Worm (Caenorhabditis elegans) whole organism, L4 larva: ENCODE data around the gene F40A3.3.

Experiments
- R02D3.7 ChIP-seq: fragments of 150-350 bp; sonication (generic microtip); optimal IDR thresholded peaks from 3 replicates; lab custom pipeline; 2014; ENCODE audit warnings: missing biosample characterization, missing genetic modification characterization
- T20F7.1 ChIP-seq: fragments of 200-800 bp; sonication (Bioruptor generic); optimal IDR thresholded peaks from 2 replicates; lab custom pipeline; 2018; ENCODE audit warnings: mild to moderate bottlenecking, missing genetic modification characterization, missing compliant biosample characterization
- Y5F2A.4 ChIP-seq: fragments of 200-800 bp; sonication (Bioruptor generic); optimal IDR thresholded peaks from 2 replicates; lab custom pipeline; 2018; ENCODE audit warnings: mild to moderate bottlenecking, missing genetic modification characterization, missing compliant biosample characterization
- ZK337.2 ChIP-seq: fragments of 200-800 bp; sonication (Bioruptor generic); IDR thresholded peaks from 2 replicates; pipeline ENCODE4 v1.3.6; 2022; ENCODE audit warnings: missing genetic modification reagents, missing genetic modification characterization, missing compliant biosample characterization
- aha-1 ChIP-seq: fragments of 150-350 bp; peaks from one replicate; lab custom pipeline; 2014; ENCODE audit warnings: missing biosample characterization, missing genetic modification characterization
- attf-4 ChIP-seq: sonication (generic microtip); optimal IDR thresholded peaks from 3 replicates; lab custom pipeline; 2017; ENCODE audit warnings: missing biosample characterization, missing genetic modification characterization
- ceh-20 ChIP-seq: fragments of 200-800 bp; sonication (Bioruptor generic); IDR thresholded peaks from 2 replicates; pipeline ENCODE4 v1.3.6; 2022; ENCODE audit warnings: missing genetic modification reagents, missing genetic modification characterization, missing compliant biosample characterization
- ceh-82 ChIP-seq: sonication (generic microtip); optimal IDR thresholded peaks from 2 replicates; lab custom pipeline; 2017; ENCODE audit warnings: missing biosample characterization, missing genetic modification characterization
- ces-1 ChIP-seq: fragments of 150-350 bp; sonication (generic microtip); optimal IDR thresholded peaks from 4 replicates; lab custom pipeline; 2014; ENCODE audit warnings: missing biosample characterization, missing genetic modification reagents, missing genetic modification characterization
- daf-16 ChIP-seq, 3 experiments: sonication (generic microtip); optimal IDR thresholded peaks; 2 replicates each; lab custom pipeline; 2016 to 2017; ENCODE audit warnings: missing genetic modification characterization in 3 of 3, missing genetic modification reagents in 3 of 3, mild to moderate bottlenecking in 2 of 3, missing compliant biosample characterization in 2 of 3, missing biosample characterization in 1 of 3, moderate library complexity in 1 of 3
- dmd-6 ChIP-seq: fragments of 200-800 bp; sonication (Bioruptor generic); IDR thresholded peaks from 2 replicates; pipeline ENCODE4 v1.3.6; 2022; ENCODE audit warnings: missing genetic modification reagents, missing genetic modification characterization, missing compliant biosample characterization
- dmd-9 ChIP-seq: fragments of 200-800 bp; sonication (Bioruptor generic); IDR thresholded peaks from 2 replicates; pipeline ENCODE4 v1.3.6; 2022; ENCODE audit warnings: missing genetic modification reagents, missing genetic modification characterization, missing compliant biosample characterization
- dpl-1 ChIP-seq: fragments of 150-350 bp; optimal IDR thresholded peaks from 2 replicates; lab custom pipeline; 2014; ENCODE audit warnings: missing biosample characterization, missing genetic modification reagents, missing genetic modification characterization
- duxl-1 ChIP-seq: sonication (generic microtip); optimal IDR thresholded peaks from 2 replicates; lab custom pipeline; 2016; ENCODE audit warnings: mild to moderate bottlenecking, missing genetic modification characterization, moderate library complexity, missing compliant biosample characterization; ENCODE audit not compliant: poor library complexity
- dve-1 ChIP-seq: sonication (generic microtip); optimal IDR thresholded peaks from 2 replicates; lab custom pipeline; 2017; ENCODE audit warnings: antibody characterized with exemption, mild to moderate bottlenecking, missing genetic modification characterization, missing compliant biosample characterization; ENCODE audit not compliant: insufficient read depth
- fos-1 ChIP-seq: fragments of 150-350 bp; optimal IDR thresholded peaks from 2 replicates; lab custom pipeline; 2014; ENCODE audit warnings: missing biosample characterization, missing genetic modification characterization
- gei-8 ChIP-seq: fragments of 200-800 bp; sonication (Bioruptor generic); optimal IDR thresholded peaks from 2 replicates; lab custom pipeline; 2018; ENCODE audit warnings: mild to moderate bottlenecking, missing genetic modification characterization, missing compliant biosample characterization
- hlh-11 ChIP-seq: fragments of 200-800 bp; sonication (Bioruptor generic); optimal IDR thresholded peaks from 2 replicates; lab custom pipeline; 2018; ENCODE audit warnings: mild to moderate bottlenecking, missing genetic modification characterization, missing compliant biosample characterization
- hmg-1.1 ChIP-seq: fragments of 200-800 bp; sonication (Bioruptor generic); IDR thresholded peaks from 2 replicates; pipeline ENCODE4 v1.3.6; 2022; ENCODE audit warnings: missing genetic modification reagents, missing genetic modification characterization, missing compliant biosample characterization
- jun-1 ChIP-seq: fragments of 150-350 bp; optimal IDR thresholded peaks from 2 replicates; lab custom pipeline; 2014; ENCODE audit warnings: missing biosample characterization, missing genetic modification reagents, missing genetic modification characterization
- lin-39 ChIP-seq: fragments of 150-350 bp; optimal IDR thresholded peaks from 2 replicates; lab custom pipeline; 2014; ENCODE audit warnings: missing biosample characterization, missing genetic modification reagents, missing genetic modification characterization
- madf-9 ChIP-seq: fragments of 200-800 bp; sonication (Bioruptor generic); conservative IDR thresholded peaks from 2 replicates; pipeline ENCODE4 v1.3.6; 2022; ENCODE audit warnings: missing genetic modification reagents, missing genetic modification characterization, missing compliant biosample characterization
- mdt-29 ChIP-seq: fragments of 200-800 bp; sonication (Bioruptor generic); IDR thresholded peaks from 2 replicates; pipeline ENCODE4 v1.3.6; 2022; ENCODE audit warnings: missing genetic modification reagents, missing genetic modification characterization, missing compliant biosample characterization
- mes-2 ChIP-seq: sonication (generic microtip); optimal IDR thresholded peaks from 2 replicates; lab custom pipeline; 2016; ENCODE audit warnings: missing genotype, mild to moderate bottlenecking, missing genetic modification characterization, missing compliant biosample characterization; ENCODE audit not compliant: poor library complexity, severe bottlenecking
- mxl-3 ChIP-seq: fragments of 200-800 bp; sonication (Bioruptor generic); optimal IDR thresholded peaks from 2 replicates; lab custom pipeline; 2018; ENCODE audit warnings: mild to moderate bottlenecking, missing genetic modification characterization, missing compliant biosample characterization
- nhr-102 ChIP-seq: sonication (generic microtip); optimal IDR thresholded peaks from 2 replicates; lab custom pipeline; 2016; ENCODE audit warnings: mild to moderate bottlenecking, missing genetic modification characterization, moderate library complexity, missing compliant biosample characterization
- nhr-11 ChIP-seq: fragments of 150-350 bp; optimal IDR thresholded peaks from 2 replicates; lab custom pipeline; 2014; ENCODE audit warnings: missing biosample characterization, missing genetic modification characterization
- nhr-28 ChIP-seq: fragments of 150-350 bp; optimal IDR thresholded peaks from 2 replicates; lab custom pipeline; 2014; ENCODE audit warnings: missing biosample characterization, missing genetic modification characterization
- nhr-6 ChIP-seq: fragments of 150-350 bp; optimal IDR thresholded peaks from 2 replicates; lab custom pipeline; 2014; ENCODE audit warnings: missing biosample characterization, missing genetic modification characterization
- nhr-76 ChIP-seq: fragments of 150-350 bp; optimal IDR thresholded peaks from 2 replicates; lab custom pipeline; 2014; ENCODE audit warnings: missing biosample characterization, missing genetic modification characterization
- pqm-1 ChIP-seq: sonication (generic microtip); optimal IDR thresholded peaks from 2 replicates; lab custom pipeline; 2017; ENCODE audit warnings: missing biosample characterization, missing genetic modification characterization
- rbr-2 ChIP-seq: sonication (generic microtip); optimal IDR thresholded peaks from 2 replicates; lab custom pipeline; 2016; ENCODE audit warnings: missing genotype, missing genetic modification characterization, missing compliant biosample characterization
- sdz-12 ChIP-seq: fragments of 200-800 bp; sonication (Bioruptor generic); optimal IDR thresholded peaks from 2 replicates; lab custom pipeline; 2018; ENCODE audit warnings: mild to moderate bottlenecking, missing genetic modification characterization, missing compliant biosample characterization
- unc-130 ChIP-seq: sonication (generic microtip); optimal IDR thresholded peaks from 2 replicates; lab custom pipeline; 2016; ENCODE audit warnings: missing genetic modification reagents, missing genetic modification characterization, missing compliant biosample characterization
- unc-62 ChIP-seq, 3 experiments: fragments of 150-350 bp in 1 of 3; sonication (generic microtip); optimal IDR thresholded peaks in 2 of 3; peaks in 1 of 3; 1 replicate in 1 of 3; 2 replicates in 2 of 3; lab custom pipeline; 2014 to 2017; ENCODE audit warnings: missing biosample characterization in 3 of 3, missing genetic modification characterization in 3 of 3, missing genetic modification reagents in 3 of 3, missing genotype in 1 of 3

Gene F40A3.3

DNA sequence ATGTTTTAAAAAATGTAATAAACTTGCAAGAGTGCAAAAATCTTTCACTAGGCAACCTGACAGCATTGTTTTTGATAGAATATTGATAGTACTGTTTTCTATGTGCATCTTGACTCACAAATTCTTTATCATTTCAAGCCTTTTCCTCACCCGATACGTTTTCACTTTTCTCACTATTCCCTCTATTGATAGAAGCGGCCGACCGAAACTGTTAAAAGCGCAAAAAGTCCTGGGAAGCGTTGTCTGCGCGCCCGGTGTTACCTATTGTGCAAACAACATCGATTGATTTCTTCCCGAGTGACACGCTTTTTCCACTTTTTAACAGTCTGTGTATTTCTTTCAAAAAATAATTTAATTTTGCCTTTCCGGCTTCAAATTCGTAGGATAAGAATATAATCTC is 10.8 kb downstream of the F40A3.3 start:
- TF ChIP-seq nhr-76 (tag; lab: Kevin White, UChicago) (no peak), T20F7.1 (GFP tag; lab: Kevin White, UChicago) (no peak), R02D3.7 (tag; lab: Kevin White, UChicago) (no peak), ZK337.2 (GFP tag; lab: Robert Waterston, UW) (no peak), Y5F2A.4 (GFP tag; lab: Kevin White, UChicago) (no peak), madf-9 (GFP tag; lab: Robert Waterston, UW) (no peak), nhr-28 (tag; lab: Kevin White, UChicago) (peak; percentile 37), ceh-20 (GFP tag; lab: Robert Waterston, UW) (no peak), hlh-11 (tag; lab: Kevin White, UChicago) (peak; percentile 54), daf-16 (GFP tag; optimal IDR thresholded peaks at IDR 0.05; lab: Kevin White, UChicago) (no peak), daf-16 (tag; optimal IDR thresholded peaks at IDR 0.05; lab: Kevin White, UChicago) (peak; percentile 69), lin-39 (no peak), jun-1 (tag; lab: Kevin White, UChicago) (no peak), nhr-102 (tag; lab: Kevin White, UChicago) (no peak), mxl-3 (GFP tag; lab: Kevin White, UChicago) (no peak), rbr-2 (tag; lab: Kevin White, UChicago) (no peak), fos-1 (tag; lab: Kevin White, UChicago) (no peak), pqm-1 (tag; lab: Kevin White, UChicago) (peak; percentile 80), nhr-6 (tag; lab: Kevin White, UChicago) (peak; percentile 9), duxl-1 (tag; lab: Kevin White, UChicago) (no peak), aha-1 (tag; lab: Kevin White, UChicago) (no peak), mes-2 (tag; lab: Kevin White, UChicago) (peak; percentile 22), gei-8 (GFP tag; lab: Kevin White, UChicago) (no peak), attf-4 (no peak), ces-1 (GFP tag; lab: Kevin White, UChicago) (no peak), unc-130 (GFP tag; lab: Kevin White, UChicago) (no peak), dve-1 (tag; lab: Kevin White, UChicago) (peak; percentile 43), dmd-6 (GFP tag; lab: Robert Waterston, UW) (peak; percentile 45)

DNA sequence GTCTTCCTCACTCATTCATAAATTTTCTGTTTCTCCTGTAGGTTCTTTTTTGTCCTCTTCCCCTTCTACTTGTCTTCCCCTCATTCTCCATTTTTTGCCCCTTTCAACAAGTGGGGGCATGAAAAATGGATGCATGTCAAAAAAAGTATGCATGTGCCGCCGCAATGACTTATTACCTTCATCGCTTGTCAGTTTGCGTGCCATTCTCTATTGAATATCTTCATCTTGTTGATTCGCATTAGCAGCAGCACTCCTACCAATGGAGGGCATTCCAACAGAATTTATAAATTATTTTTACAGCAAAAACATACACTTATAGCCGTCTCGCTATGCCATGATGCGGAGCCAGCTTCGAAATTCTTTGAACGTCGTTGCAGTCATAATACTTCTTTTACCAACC is 14.0 kb downstream of the F40A3.3 start, which contains the start of gene F40A3.1:
Gene F40A3.1, plus strand, starts transcription at position 301 of the 400 bp plus-strand sequence.
- no peak for TF ChIP-seq hmg-1.1 (GFP tag; lab: Robert Waterston, UW)
- TF ChIP-seq mdt-29 (GFP tag; lab: Robert Waterston, UW), result no peak
- peak; percentile 29 for TF ChIP-seq aha-1 (tag; lab: Kevin White, UChicago)
- TF ChIP-seq dpl-1 (GFP tag; lab: Kevin White, UChicago), result no peak
- TF ChIP-seq sdz-12, result no peak
- peak in 1 of 2 experiments; percentile 32 for TF ChIP-seq unc-62 (GFP tag; optimal IDR thresholded peaks at IDR 0.05 in 1 of 2; lab: Kevin White, UChicago)
- TF ChIP-seq unc-62 (tag; optimal IDR thresholded peaks at IDR 0.05; lab: Kevin White, UChicago), result no peak
- no peak for TF ChIP-seq dmd-9 (GFP tag; lab: Robert Waterston, UW)

- TF ChIP-seq daf-16 (GFP tag; optimal IDR thresholded peaks at IDR 0.05; lab: Kevin White, UChicago) (peak in 1 of 2 experiments; percentile 58), daf-16 (tag; optimal IDR thresholded peaks at IDR 0.05; lab: Kevin White, UChicago) (no peak), hlh-11 (tag; lab: Kevin White, UChicago) (peak; percentile 25), ceh-82 (no peak), unc-62 (GFP tag; optimal IDR thresholded peaks at IDR 0.05 in 1 of 2; lab: Kevin White, UChicago) (peak in 1 of 2 experiments; percentile 44), unc-62 (tag; optimal IDR thresholded peaks at IDR 0.05; lab: Kevin White, UChicago) (no peak), nhr-11 (tag; lab: Kevin White, UChicago) (peak; percentile 47)
Observed at ce11 chrV:7893812-7894381, 16.7 kb downstream of the F40A3.3 start, which contains the start of gene F40A3.6. F40A3.6 (minus strand) TSS chrV:7893862.
